Fruit fly (Drosophila melanogaster) whole organism, wandering third instar larva: ENCODE results near the gene Exn.

Source experiments
- Abd-B ChIP-seq: fragments of >200 bp; optimal IDR thresholded peaks from 2 replicates; lab custom pipeline; 2017; ENCODE audit warnings: missing biosample characterization, missing genetic modification characterization
- CG32264 ChIP-seq: fragments of 200-800 bp; sonication (Bioruptor generic); optimal IDR thresholded peaks from 2 replicates; lab custom pipeline; 2016; ENCODE audit warnings: missing biosample characterization, missing genetic modification characterization
- CrebA ChIP-seq: fragments of 200-800 bp; sonication (Bioruptor generic); optimal IDR thresholded peaks from 2 replicates; lab custom pipeline; 2016; ENCODE audit warnings: missing biosample characterization, mild to moderate bottlenecking, missing genetic modification characterization, borderline replicate concordance
- Dfd ChIP-seq: fragments of >200 bp; optimal IDR thresholded peaks from 2 replicates; lab custom pipeline; 2017; ENCODE audit warnings: missing biosample characterization, missing genetic modification characterization
- Dif ChIP-seq: fragments of 200-275, 200-300 bp; sonication (Bioruptor generic); optimal IDR thresholded peaks from 2 replicates; lab custom pipeline; 2018; ENCODE audit warnings: missing biosample characterization, missing genetic modification characterization; ENCODE audit not compliant: partially characterized antibody
- GATAd ChIP-seq: sonication (Bioruptor generic); optimal IDR thresholded peaks from 2 replicates; lab custom pipeline; 2016; ENCODE audit warnings: missing biosample characterization, missing genetic modification characterization
- HLH106 ChIP-seq: fragments of 200-800 bp; optimal IDR thresholded peaks from 3 replicates; lab custom pipeline; 2019; ENCODE audit warnings: missing biosample characterization, mild to moderate bottlenecking, missing genetic modification characterization, moderate library complexity
- Hr78 ChIP-seq: fragments of >200 bp; optimal IDR thresholded peaks from 2 replicates; lab custom pipeline; 2017; ENCODE audit warnings: missing biosample characterization, missing genetic modification characterization
- Hr83 ChIP-seq: fragments of 200-300 bp; sonication (Bioruptor generic); optimal IDR thresholded peaks from 2 replicates; lab custom pipeline; 2016; ENCODE audit warnings: missing biosample characterization, mild to moderate bottlenecking, missing genetic modification characterization, moderate library complexity; ENCODE audit not compliant: poor library complexity, severe bottlenecking
- Jra ChIP-seq: sonication (Bioruptor generic); optimal IDR thresholded peaks from 2 replicates; lab custom pipeline; 2016; ENCODE audit warnings: missing biosample characterization, missing genetic modification characterization
- Mio ChIP-seq: sonication (Bioruptor generic); optimal IDR thresholded peaks from 2 replicates; lab custom pipeline; 2016; ENCODE audit warnings: missing biosample characterization, missing genetic modification characterization
- Myc ChIP-seq: fragments of >200 bp; optimal IDR thresholded peaks from 2 replicates; lab custom pipeline; 2017
- N ChIP-seq: fragments of >200 bp; optimal IDR thresholded peaks from 2 replicates; lab custom pipeline; 2018; ENCODE audit warnings: missing biosample characterization, missing external identifiers, missing genetic modification characterization
- OdsH ChIP-seq: fragments of 200-800 bp; sonication (Bioruptor generic); optimal IDR thresholded peaks from 2 replicates; lab custom pipeline; 2016; ENCODE audit warnings: missing biosample characterization, mild to moderate bottlenecking, missing genetic modification characterization
- Rel ChIP-seq, 2 experiments: fragments of 200-800 bp; sonication (Bioruptor generic) in 1 of 2; optimal IDR thresholded peaks; 2 replicates in 1 of 2; 3 replicates in 1 of 2; lab custom pipeline; 2016 to 2019; ENCODE audit warnings: mild to moderate bottlenecking in 2 of 2, missing biosample characterization in 2 of 2, missing genetic modification characterization in 2 of 2, moderate library complexity in 1 of 2
- Sp1 ChIP-seq: fragments of 200-800 bp; sonication (Bioruptor generic); optimal IDR thresholded peaks from 3 replicates; lab custom pipeline; 2019; ENCODE audit warnings: missing biosample characterization, mild to moderate bottlenecking, missing genetic modification characterization, moderate library complexity
- br ChIP-seq: fragments of 200-800 bp; sonication (Bioruptor generic); optimal IDR thresholded peaks from 2 replicates; lab custom pipeline; 2016; ENCODE audit warnings: missing biosample characterization, missing genetic modification characterization
- brk ChIP-seq: fragments of 200-800 bp; sonication (Bioruptor generic); optimal IDR thresholded peaks from 2 replicates; lab custom pipeline; 2016; ENCODE audit warnings: missing biosample characterization, mild to moderate bottlenecking, missing genetic modification characterization
- dl ChIP-seq, 2 experiments: fragments of 175-275, 200-275 bp in 1 of 2; fragments of 200-275 bp in 1 of 2; sonication (Bioruptor generic); optimal IDR thresholded peaks; lab custom pipeline; 2018; ENCODE audit warnings: mild to moderate bottlenecking in 2 of 2, missing biosample characterization in 2 of 2, missing genetic modification characterization in 2 of 2, moderate library complexity in 2 of 2; ENCODE audit not compliant: partially characterized antibody in 2 of 2, insufficient read depth in 1 of 2
- dmrt93B ChIP-seq: fragments of 200-800 bp; sonication (Bioruptor generic); optimal IDR thresholded peaks from 2 replicates; lab custom pipeline; 2018; ENCODE audit warnings: missing biosample characterization, mild to moderate bottlenecking, missing genetic modification characterization
- dsf ChIP-seq: sonication (Bioruptor generic); optimal IDR thresholded peaks from 2 replicates; lab custom pipeline; 2016; ENCODE audit warnings: missing biosample characterization, missing genetic modification characterization, borderline replicate concordance
- ey ChIP-seq: fragments of 200-800 bp; sonication (Bioruptor generic); optimal IDR thresholded peaks from 2 replicates; lab custom pipeline; 2016; ENCODE audit warnings: missing biosample characterization, missing genetic modification characterization
- foxo ChIP-seq, 2 experiments: fragments of 200-800 bp; sonication (Bioruptor generic); optimal IDR thresholded peaks; 2 replicates in 1 of 2; 3 replicates in 1 of 2; lab custom pipeline; 2016 to 2017; ENCODE audit warnings: missing biosample characterization in 2 of 2, missing genetic modification characterization in 2 of 2
- fru ChIP-seq: fragments of 200-800 bp; sonication (Bioruptor generic); optimal IDR thresholded peaks from 3 replicates; lab custom pipeline; 2016; ENCODE audit warnings: missing biosample characterization, mild to moderate bottlenecking, missing genetic modification characterization
- h ChIP-seq: fragments of 200-800 bp; sonication (Bioruptor generic); optimal IDR thresholded peaks from 3 replicates; lab custom pipeline; 2016; ENCODE audit warnings: missing biosample characterization, mild to moderate bottlenecking, missing genetic modification characterization
- jim ChIP-seq: fragments of 175-275, 200-325 bp; sonication (Bioruptor generic); optimal IDR thresholded peaks from 2 replicates; lab custom pipeline; 2016; ENCODE audit warnings: missing biosample characterization, mild to moderate bottlenecking, missing genetic modification characterization
- lola ChIP-seq: fragments of >200 bp; optimal IDR thresholded peaks from 2 replicates; lab custom pipeline; 2017; ENCODE audit warnings: missing biosample characterization, missing genetic modification characterization
- pan ChIP-seq: fragments of >200 bp; optimal IDR thresholded peaks from 2 replicates; lab custom pipeline; 2017
- psq ChIP-seq: fragments of 200-800 bp; sonication (Bioruptor generic); optimal IDR thresholded peaks from 3 replicates; lab custom pipeline; 2017; ENCODE audit warnings: missing biosample characterization, mild to moderate bottlenecking, missing genetic modification characterization, moderate library complexity
- rgr ChIP-seq: fragments of 200-800 bp; sonication (Bioruptor generic); optimal IDR thresholded peaks from 3 replicates; lab custom pipeline; 2016; ENCODE audit warnings: missing biosample characterization, mild to moderate bottlenecking, missing genetic modification characterization
- sage ChIP-seq: fragments of 200-800 bp; sonication (Bioruptor generic); optimal IDR thresholded peaks from 2 replicates; lab custom pipeline; 2016; ENCODE audit warnings: missing biosample characterization, mild to moderate bottlenecking, missing genetic modification characterization
- sv ChIP-seq: fragments of 200-800 bp; sonication (Bioruptor generic); optimal IDR thresholded peaks from 3 replicates; lab custom pipeline; 2016; ENCODE audit warnings: missing biosample characterization, missing genetic modification characterization
- tai ChIP-seq: sonication (Bioruptor generic); optimal IDR thresholded peaks from 2 replicates; lab custom pipeline; 2016; ENCODE audit warnings: missing biosample characterization, missing genetic modification characterization
- usp ChIP-seq: fragments of >200 bp; optimal IDR thresholded peaks from 2 replicates; lab custom pipeline; 2017; ENCODE audit warnings: missing biosample characterization, missing genetic modification characterization
- woc ChIP-seq: sonication (Bioruptor generic); optimal IDR thresholded peaks from 2 replicates; lab custom pipeline; 2016; ENCODE audit warnings: missing biosample characterization, mild to moderate bottlenecking, missing genetic modification characterization

The Exn gene

DNA sequence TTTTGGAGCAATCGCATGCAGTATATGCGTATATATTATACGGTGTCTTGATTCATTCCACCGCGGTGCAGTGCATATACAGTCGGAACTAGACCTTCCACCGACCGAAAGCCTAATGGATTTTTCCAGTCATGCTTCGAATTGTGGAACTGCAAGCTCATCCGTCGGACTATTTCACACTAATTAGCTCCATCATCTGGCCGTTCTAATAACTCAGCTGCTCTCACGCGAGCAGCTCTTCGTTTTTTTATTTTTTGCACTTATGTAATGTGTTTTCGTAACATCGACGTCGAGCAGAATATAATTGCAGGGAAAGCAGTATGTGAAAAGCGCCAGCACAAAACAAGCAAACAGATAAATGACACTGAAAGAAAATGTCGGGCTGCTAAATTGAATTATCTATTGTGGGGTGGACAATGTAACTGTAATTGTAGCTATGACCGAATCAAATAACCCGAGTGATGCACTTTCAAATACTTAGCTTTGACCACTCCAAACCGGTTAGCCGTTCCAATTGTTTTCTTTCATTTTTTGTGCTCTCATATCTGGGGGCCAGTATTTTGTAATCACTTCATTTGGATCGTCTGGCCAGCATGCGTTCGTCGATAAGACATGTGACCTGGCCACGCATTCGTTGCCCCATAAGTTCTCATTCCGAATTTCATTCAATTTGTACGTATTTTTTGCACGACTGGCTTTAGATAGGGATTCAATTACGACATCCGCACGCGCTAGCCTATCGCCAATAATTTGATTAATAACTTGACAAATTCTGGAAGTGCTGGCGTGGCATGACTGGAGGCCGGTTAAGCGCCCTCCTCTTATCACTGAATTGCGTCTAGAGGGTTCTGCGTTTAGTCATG, 12.0 kb upstream of the Exn start, which contains the start of gene Cpr73D:
Cpr73D (minus strand) TSS at position 156 of the 863 bp plus-strand sequence.
- no peak for TF ChIP-seq sage (GFP tag; lab: Kevin White, UChicago)
- TF ChIP-seq h, result peak; percentile 52
- no peak for TF ChIP-seq sv (GFP tag; lab: Kevin White, UChicago)
- no peak for TF ChIP-seq Hr83 (GFP tag; lab: Kevin White, UChicago)

DNA sequence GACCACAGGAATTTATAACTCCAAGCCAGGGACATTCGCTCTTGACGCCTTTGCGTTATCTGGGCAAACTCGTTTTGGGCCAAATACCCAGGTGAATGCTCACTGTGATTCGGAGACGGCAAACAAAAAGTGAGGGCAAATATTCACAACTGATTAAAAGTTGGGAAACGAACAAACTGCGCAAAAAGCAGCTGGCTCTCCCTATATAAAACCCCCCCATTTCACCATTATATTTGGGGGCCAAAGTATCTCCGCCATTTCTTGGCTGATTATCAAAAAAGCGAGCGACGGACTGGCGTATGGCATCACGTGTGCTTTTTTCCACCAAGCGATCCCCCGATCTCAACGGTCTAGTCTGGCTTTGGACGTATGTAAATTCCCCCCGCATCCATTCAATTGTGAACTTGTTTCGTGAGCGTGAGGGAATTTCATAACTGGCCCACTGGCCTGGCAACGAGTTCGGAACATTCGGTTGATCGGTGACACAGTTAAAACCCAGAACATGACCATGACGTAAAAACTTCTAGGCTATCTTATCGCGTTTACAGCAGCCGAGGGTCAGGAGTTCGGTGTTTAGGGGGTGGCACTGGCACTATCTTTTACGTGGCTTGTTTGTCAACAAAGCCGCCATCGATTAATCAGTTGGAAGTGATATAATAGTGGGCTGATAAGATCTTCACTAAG, 11.3 kb upstream of the Exn start:
- TF ChIP-seq Rel (GFP tag; optimal IDR thresholded peaks at IDR 0.05; lab: Kevin White, UChicago) (no peak), Rel (tag; optimal IDR thresholded peaks at IDR 0.05; lab: Kevin White, UChicago) (peak; percentile 98), CrebA (GFP tag; lab: Kevin White, UChicago) (no peak)

- TF ChIP-seq N (GFP tag; lab: Kevin White, UChicago) (no peak), Abd-B (no peak), woc (GFP tag; lab: Kevin White, UChicago) (no peak), brk (GFP tag; lab: Kevin White, UChicago) (no peak), CG32264 (no peak), dl (GFP tag; optimal IDR thresholded peaks at IDR 0.05; lab: Kevin White, UChicago; ENCODE audit: insufficient read depth in 1 of 2, partially characterized antibody in 2 of 2) (no peak), sv (GFP tag; lab: Kevin White, UChicago) (no peak), GATAd (no peak), Hr78 (GFP tag; lab: Kevin White, UChicago) (no peak), foxo (GFP tag; optimal IDR thresholded peaks at IDR 0.05; lab: Kevin White, UChicago) (peak in 1 of 2 experiments; percentile 16), Hr83 (GFP tag; lab: Kevin White, UChicago) (no peak), Sp1 (GFP tag; lab: Kevin White, UChicago) (peak; percentile 17), Jra (no peak), HLH106 (tag; lab: Kevin White, UChicago) (peak; percentile 21), br (GFP tag; lab: Kevin White, UChicago) (no peak), Mio (GFP tag; lab: Kevin White, UChicago) (no peak), CrebA (GFP tag; lab: Kevin White, UChicago) (no peak), jim (GFP tag; lab: Kevin White, UChicago) (no peak), dsf (GFP tag; lab: Kevin White, UChicago) (no peak)
Observed at dm6 chr3L:16971611-16972359, 2.0 kb downstream of the Exn start.

DNA sequence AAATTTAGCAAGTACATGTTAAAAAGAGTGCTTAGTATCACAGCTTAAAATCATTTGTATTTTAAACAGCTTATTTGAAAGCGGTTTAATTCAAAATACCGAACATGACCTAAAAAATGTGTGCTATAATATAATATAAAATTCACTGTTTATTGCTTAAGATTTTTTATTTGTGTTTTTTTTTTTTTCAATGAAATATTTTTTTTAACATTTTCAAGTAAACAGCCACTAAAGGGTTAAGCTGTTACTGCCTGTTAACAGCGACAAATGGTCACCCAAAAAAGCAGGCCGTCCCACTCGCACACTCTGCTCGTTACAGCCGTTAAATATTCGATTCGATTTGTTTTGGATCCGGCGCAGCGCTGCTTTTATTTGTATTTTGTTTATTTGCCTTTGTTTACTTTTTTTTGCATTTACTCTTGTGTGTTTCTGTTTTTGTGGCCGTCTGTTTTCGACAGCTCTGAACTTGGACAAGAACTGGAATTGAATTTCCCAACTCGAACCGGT, 4.9 kb downstream of the Exn start:
- TF ChIP-seq dsf (GFP tag; lab: Kevin White, UChicago) (no peak), dl (GFP tag; optimal IDR thresholded peaks at IDR 0.05; lab: Kevin White, UChicago; ENCODE audit: insufficient read depth in 1 of 2, partially characterized antibody in 2 of 2) (no peak), Hr83 (GFP tag; lab: Kevin White, UChicago) (no peak), sage (GFP tag; lab: Kevin White, UChicago) (peak; percentile 32), Dif (GFP tag; lab: Kevin White, UChicago) (no peak), h (peak; percentile 50), dmrt93B (GFP tag; lab: Kevin White, UChicago) (peak; percentile 5), brk (GFP tag; lab: Kevin White, UChicago) (peak; percentile 53), tai (GFP tag; lab: Kevin White, UChicago) (peak; percentile 49), Myc (no peak), Dfd (no peak), Mio (GFP tag; lab: Kevin White, UChicago) (no peak), sv (GFP tag; lab: Kevin White, UChicago) (no peak), usp (GFP tag; lab: Kevin White, UChicago) (no peak), OdsH (GFP tag; lab: Kevin White, UChicago) (peak; percentile 23), CG32264 (no peak), Jra (no peak), lola (GFP tag; lab: Kevin White, UChicago) (no peak), br (GFP tag; lab: Kevin White, UChicago) (no peak), pan (no peak), GATAd (no peak), Sp1 (GFP tag; lab: Kevin White, UChicago) (no peak), woc (GFP tag; lab: Kevin White, UChicago) (peak; percentile 64), psq (GFP tag; lab: Kevin White, UChicago) (no peak), rgr (GFP tag; lab: Kevin White, UChicago) (no peak), HLH106 (tag; lab: Kevin White, UChicago) (no peak), Rel (GFP tag; optimal IDR thresholded peaks at IDR 0.05; lab: Kevin White, UChicago) (peak; percentile 49), Rel (tag; optimal IDR thresholded peaks at IDR 0.05; lab: Kevin White, UChicago) (peak; percentile 27), ey (no peak), CrebA (GFP tag; lab: Kevin White, UChicago) (no peak), fru (GFP tag; lab: Kevin White, UChicago) (peak; percentile 65)
